Worm (Caenorhabditis elegans) whole organism, L2 larva: ENCODE data around the gene F07A11.4.

Experiments
- ZK546.5 ChIP-seq: sonication (generic microtip); optimal IDR thresholded peaks from 2 replicates; lab custom pipeline; 2017; ENCODE audit warnings: missing biosample characterization, missing genetic modification characterization
- nhr-129 ChIP-seq: fragments of 150-350 bp; optimal IDR thresholded peaks from 2 replicates; lab custom pipeline; 2014; ENCODE audit warnings: missing biosample characterization, missing genetic modification characterization
- skn-1 ChIP-seq: sonication (generic microtip); optimal IDR thresholded peaks from 2 replicates; lab custom pipeline; 2017; ENCODE audit warnings: missing biosample characterization, missing genetic modification characterization

- no peak for TF ChIP-seq skn-1 (tag; lab: Kevin White, UChicago)
- TF ChIP-seq nhr-129 (tag; lab: Kevin White, UChicago), result no peak
- TF ChIP-seq ZK546.5, result no peak
These were observed 27.1 kb downstream of the F07A11.4 start for ce11 chrII:11627904-11628303.
